Fruit fly (Drosophila melanogaster): ENCODE measurements around the gene Rhau.

Gene Rhau

DNA sequence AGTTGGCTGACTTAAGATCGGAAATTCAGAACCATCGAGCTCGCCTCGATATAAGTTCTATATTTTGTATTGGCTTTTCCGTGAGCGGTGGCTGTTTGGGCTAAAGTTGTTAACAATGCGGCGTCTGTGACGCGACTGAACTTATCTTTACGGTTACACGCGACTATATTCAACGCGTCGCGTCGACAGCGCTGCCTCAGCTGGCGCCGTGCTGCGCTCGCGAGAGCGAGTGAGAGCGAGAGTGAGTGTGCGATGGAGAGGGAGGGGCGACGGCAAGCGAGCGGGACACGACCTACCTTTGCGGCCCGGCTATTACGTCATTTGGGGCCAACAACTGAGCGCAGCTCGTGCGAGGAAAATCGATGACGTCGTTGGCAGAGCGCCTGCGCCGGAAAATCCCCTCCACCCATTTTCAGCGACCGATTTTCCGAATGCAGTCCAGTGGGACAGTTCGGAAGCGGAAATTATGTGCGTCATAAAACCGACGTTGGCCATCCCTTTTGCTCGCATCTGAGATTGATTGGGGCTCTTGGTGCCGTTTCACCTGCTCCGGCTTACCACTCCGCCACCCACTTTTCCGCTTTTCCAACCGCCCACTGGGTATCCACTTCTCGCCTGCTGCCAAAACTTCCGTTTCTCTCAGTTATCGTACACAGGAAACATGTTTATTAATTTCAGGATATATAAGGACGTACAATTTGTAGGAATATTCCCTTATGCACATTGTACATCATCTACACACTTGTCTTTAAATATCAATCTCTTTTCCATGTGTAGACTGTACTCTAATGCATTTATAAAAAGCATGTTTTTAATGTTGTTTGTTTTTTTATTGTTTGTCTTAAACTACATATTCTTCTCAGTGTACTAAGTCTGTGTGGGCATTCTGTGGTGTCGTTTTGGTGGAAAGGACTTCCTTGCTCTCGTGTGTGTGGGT is 43.0 kb downstream of the Rhau start, which contains the start of gene Hr38:
Gene Hr38, minus strand, starts transcription at position 121 of the 937 bp plus-strand sequence.
- peak; percentile 13 for TF ChIP-seq noc (tag; optimal IDR thresholded peaks at IDR 0.05)

dm6 chr2L:20705869-20706368 is 51.9 kb downstream of the Rhau start:
- no peak for TF ChIP-seq noc (tag; optimal IDR thresholded peaks at IDR 0.05)
